Worm (Caenorhabditis elegans) whole organism, L4 larva: ENCODE data around the gene sri-72.

Source experiments
- R02D3.7 ChIP-seq: fragments of 150-350 bp; sonication (generic microtip); optimal IDR thresholded peaks from 3 replicates; lab custom pipeline; 2014; ENCODE audit warnings: missing biosample characterization, missing genetic modification characterization
- Y48G9A.11 ChIP-seq: fragments of 200-800 bp; sonication (Bioruptor generic); IDR thresholded peaks from 2 replicates; pipeline ENCODE4 v1.3.6; 2022; ENCODE audit warnings: missing genetic modification reagents, missing genetic modification characterization, missing compliant biosample characterization
- ZK546.5 ChIP-seq, 2 experiments: sonication (generic microtip); optimal IDR thresholded peaks; 2 replicates each; lab custom pipeline; 2017; ENCODE audit warnings: missing biosample characterization in 2 of 2, missing genetic modification characterization in 2 of 2
- ceh-62 ChIP-seq: sonication (generic microtip); optimal IDR thresholded peaks from 2 replicates; lab custom pipeline; 2017; ENCODE audit warnings: missing biosample characterization, missing genetic modification characterization
- ceh-82 ChIP-seq: sonication (generic microtip); optimal IDR thresholded peaks from 2 replicates; lab custom pipeline; 2017; ENCODE audit warnings: missing biosample characterization, missing genetic modification characterization
- daf-16 ChIP-seq, 3 experiments: sonication (generic microtip); optimal IDR thresholded peaks; 2 replicates each; lab custom pipeline; 2016 to 2017; ENCODE audit warnings: missing genetic modification characterization in 3 of 3, missing genetic modification reagents in 3 of 3, mild to moderate bottlenecking in 2 of 3, missing compliant biosample characterization in 2 of 3, missing biosample characterization in 1 of 3, moderate library complexity in 1 of 3
- dmd-6 ChIP-seq: fragments of 200-800 bp; sonication (Bioruptor generic); IDR thresholded peaks from 2 replicates; pipeline ENCODE4 v1.3.6; 2022; ENCODE audit warnings: missing genetic modification reagents, missing genetic modification characterization, missing compliant biosample characterization
- dmd-8 ChIP-seq: fragments of 200-800 bp; sonication (Bioruptor generic); IDR thresholded peaks from 2 replicates; pipeline ENCODE4 v1.3.6; 2022; ENCODE audit warnings: missing genetic modification characterization, missing compliant biosample characterization
- dpl-1 ChIP-seq: fragments of 150-350 bp; optimal IDR thresholded peaks from 2 replicates; lab custom pipeline; 2014; ENCODE audit warnings: missing biosample characterization, missing genetic modification reagents, missing genetic modification characterization
- duxl-1 ChIP-seq: sonication (generic microtip); optimal IDR thresholded peaks from 2 replicates; lab custom pipeline; 2016; ENCODE audit warnings: mild to moderate bottlenecking, missing genetic modification characterization, moderate library complexity, missing compliant biosample characterization; ENCODE audit not compliant: poor library complexity
- dve-1 ChIP-seq: sonication (generic microtip); optimal IDR thresholded peaks from 2 replicates; lab custom pipeline; 2017; ENCODE audit warnings: antibody characterized with exemption, mild to moderate bottlenecking, missing genetic modification characterization, missing compliant biosample characterization; ENCODE audit not compliant: insufficient read depth
- fos-1 ChIP-seq: fragments of 150-350 bp; optimal IDR thresholded peaks from 2 replicates; lab custom pipeline; 2014; ENCODE audit warnings: missing biosample characterization, missing genetic modification characterization
- hlh-11 ChIP-seq: fragments of 200-800 bp; sonication (Bioruptor generic); optimal IDR thresholded peaks from 2 replicates; lab custom pipeline; 2018; ENCODE audit warnings: mild to moderate bottlenecking, missing genetic modification characterization, missing compliant biosample characterization
- hlh-30 ChIP-seq: sonication (generic microtip); optimal IDR thresholded peaks from 2 replicates; lab custom pipeline; 2017; ENCODE audit warnings: antibody characterized with exemption, mild to moderate bottlenecking, missing genetic modification characterization, missing compliant biosample characterization; ENCODE audit not compliant: insufficient read depth
- jun-1 ChIP-seq: fragments of 150-350 bp; optimal IDR thresholded peaks from 2 replicates; lab custom pipeline; 2014; ENCODE audit warnings: missing biosample characterization, missing genetic modification reagents, missing genetic modification characterization
- lin-1 ChIP-seq: fragments of 200-800 bp; sonication (Bioruptor generic); IDR thresholded peaks from 2 replicates; pipeline ENCODE4 v1.3.6; 2022; ENCODE audit warnings: missing genetic modification reagents, missing genetic modification characterization, missing compliant biosample characterization
- lsy-2 ChIP-seq, 2 experiments: fragments of 150-350 bp in 1 of 2; sonication (generic microtip) in 1 of 2; optimal IDR thresholded peaks; 2 replicates each; lab custom pipeline; 2014 to 2017; ENCODE audit warnings: missing biosample characterization in 2 of 2, missing genetic modification characterization in 2 of 2
- mdl-1 ChIP-seq, 2 experiments: fragments of 150-350 bp in 1 of 2; sonication (generic microtip) in 1 of 2; optimal IDR thresholded peaks; 2 replicates each; lab custom pipeline; 2014 to 2017; ENCODE audit warnings: missing biosample characterization in 2 of 2, missing genetic modification characterization in 2 of 2
- mep-1 ChIP-seq: fragments of 150-350 bp; sonication (generic microtip); optimal IDR thresholded peaks from 3 replicates; lab custom pipeline; 2014; ENCODE audit warnings: missing biosample characterization, missing genetic modification characterization
- mes-2 ChIP-seq: sonication (generic microtip); optimal IDR thresholded peaks from 2 replicates; lab custom pipeline; 2016; ENCODE audit warnings: missing genotype, mild to moderate bottlenecking, missing genetic modification characterization, missing compliant biosample characterization; ENCODE audit not compliant: poor library complexity, severe bottlenecking
- mxl-3 ChIP-seq: fragments of 200-800 bp; sonication (Bioruptor generic); optimal IDR thresholded peaks from 2 replicates; lab custom pipeline; 2018; ENCODE audit warnings: mild to moderate bottlenecking, missing genetic modification characterization, missing compliant biosample characterization
- nhr-10 ChIP-seq: fragments of 150-350 bp; optimal IDR thresholded peaks from 2 replicates; lab custom pipeline; 2014; ENCODE audit warnings: missing biosample characterization, missing genetic modification characterization
- nhr-102 ChIP-seq: sonication (generic microtip); optimal IDR thresholded peaks from 2 replicates; lab custom pipeline; 2016; ENCODE audit warnings: mild to moderate bottlenecking, missing genetic modification characterization, moderate library complexity, missing compliant biosample characterization
- nhr-11 ChIP-seq: fragments of 150-350 bp; optimal IDR thresholded peaks from 2 replicates; lab custom pipeline; 2014; ENCODE audit warnings: missing biosample characterization, missing genetic modification characterization
- nhr-28 ChIP-seq: fragments of 150-350 bp; optimal IDR thresholded peaks from 2 replicates; lab custom pipeline; 2014; ENCODE audit warnings: missing biosample characterization, missing genetic modification characterization
- nhr-48 ChIP-seq: sonication (generic microtip); optimal IDR thresholded peaks from 2 replicates; lab custom pipeline; 2016; ENCODE audit warnings: mild to moderate bottlenecking, missing genetic modification characterization, missing compliant biosample characterization
- nhr-6 ChIP-seq: fragments of 150-350 bp; optimal IDR thresholded peaks from 2 replicates; lab custom pipeline; 2014; ENCODE audit warnings: missing biosample characterization, missing genetic modification characterization
- nhr-76 ChIP-seq: fragments of 150-350 bp; optimal IDR thresholded peaks from 2 replicates; lab custom pipeline; 2014; ENCODE audit warnings: missing biosample characterization, missing genetic modification characterization
- nhr-77 ChIP-seq: fragments of 150-350 bp; optimal IDR thresholded peaks from 2 replicates; lab custom pipeline; 2014; ENCODE audit warnings: missing biosample characterization, missing genetic modification characterization
- php-3 ChIP-seq: fragments of 200-800 bp; sonication (Bioruptor generic); IDR thresholded peaks from 2 replicates; pipeline ENCODE4 v1.3.6; 2022; ENCODE audit warnings: missing genetic modification reagents, missing genetic modification characterization, missing compliant biosample characterization
- saeg-2 ChIP-seq: fragments of 200-800 bp; sonication (Bioruptor generic); IDR thresholded peaks from 2 replicates; pipeline ENCODE4 v1.3.6; 2022; ENCODE audit warnings: missing genetic modification reagents, missing genetic modification characterization, missing compliant biosample characterization
- sdz-12 ChIP-seq: fragments of 200-800 bp; sonication (Bioruptor generic); optimal IDR thresholded peaks from 2 replicates; lab custom pipeline; 2018; ENCODE audit warnings: mild to moderate bottlenecking, missing genetic modification characterization, missing compliant biosample characterization
- spr-1 ChIP-seq: sonication (generic microtip); optimal IDR thresholded peaks from 2 replicates; lab custom pipeline; 2016; ENCODE audit warnings: mild to moderate bottlenecking, missing genetic modification characterization, missing compliant biosample characterization
- spr-3 ChIP-seq: fragments of 200-800 bp; sonication (Bioruptor generic); optimal IDR thresholded peaks from 2 replicates; lab custom pipeline; 2018; ENCODE audit warnings: mild to moderate bottlenecking, missing genetic modification characterization, missing compliant biosample characterization
- unc-130 ChIP-seq: sonication (generic microtip); optimal IDR thresholded peaks from 2 replicates; lab custom pipeline; 2016; ENCODE audit warnings: missing genetic modification reagents, missing genetic modification characterization, missing compliant biosample characterization
- unc-62 ChIP-seq, 3 experiments: fragments of 150-350 bp in 1 of 3; sonication (generic microtip); optimal IDR thresholded peaks in 2 of 3; peaks in 1 of 3; 1 replicate in 1 of 3; 2 replicates in 2 of 3; lab custom pipeline; 2014 to 2017; ENCODE audit warnings: missing biosample characterization in 3 of 3, missing genetic modification characterization in 3 of 3, missing genetic modification reagents in 3 of 3, missing genotype in 1 of 3
- zag-1 ChIP-seq: fragments of 150-350 bp; optimal IDR thresholded peaks from 2 replicates; lab custom pipeline; 2014; ENCODE audit warnings: missing biosample characterization, missing genetic modification characterization
- zfp-3 ChIP-seq: fragments of 200-800 bp; sonication (Bioruptor generic); conservative IDR thresholded peaks from 2 replicates; pipeline ENCODE4 v1.3.6; 2022; ENCODE audit warnings: missing genetic modification reagents, missing genetic modification characterization, missing compliant biosample characterization
- zip-2 ChIP-seq: fragments of 150-350 bp; optimal IDR thresholded peaks from 2 replicates; lab custom pipeline; 2014; ENCODE audit warnings: missing biosample characterization, missing genetic modification characterization
- ztf-7 ChIP-seq: fragments of 150-350 bp; optimal IDR thresholded peaks from 2 replicates; lab custom pipeline; 2014; ENCODE audit warnings: missing biosample characterization, missing genetic modification characterization

The sri-72 gene

DNA sequence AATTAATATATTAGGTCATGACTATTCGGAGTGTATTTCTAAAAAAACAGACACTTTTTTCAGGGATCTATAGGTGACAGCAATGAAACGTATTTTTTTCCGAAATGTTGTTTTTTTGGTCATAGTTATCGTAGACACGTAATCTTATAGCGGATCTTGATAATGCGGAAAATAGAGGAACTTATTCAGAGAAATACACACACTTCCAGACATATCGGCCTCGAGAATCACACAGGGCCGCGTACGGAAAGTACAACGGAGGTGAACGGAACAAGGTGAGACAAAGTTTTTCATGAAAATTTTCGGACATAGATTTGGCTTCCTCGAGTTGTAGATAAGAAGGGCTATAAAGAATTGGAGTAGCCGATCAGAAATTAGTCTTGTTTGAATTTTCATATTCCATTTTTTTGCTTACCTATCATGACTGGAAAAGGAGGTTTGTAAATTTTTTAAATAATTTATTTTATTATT, 28.9 kb downstream of the sri-72 start, which contains the start of gene nhr-155:
Gene nhr-155 (plus strand): TSS at position 421 of the 471 bp plus-strand sequence.
- no peak for TF ChIP-seq unc-130 (GFP tag; lab: Kevin White, UChicago)
- no peak for TF ChIP-seq mep-1 (tag; lab: Kevin White, UChicago)
- TF ChIP-seq R02D3.7 (tag; lab: Kevin White, UChicago): no peak
- TF ChIP-seq daf-16 (GFP tag; optimal IDR thresholded peaks at IDR 0.05; lab: Kevin White, UChicago): no peak
- no peak for TF ChIP-seq daf-16 (tag; optimal IDR thresholded peaks at IDR 0.05; lab: Kevin White, UChicago)
- TF ChIP-seq dpl-1 (GFP tag; lab: Kevin White, UChicago): no peak
- no peak for TF ChIP-seq lin-1 (GFP tag; lab: Robert Waterston, UW)
- TF ChIP-seq sdz-12 (GFP tag; lab: Kevin White, UChicago): no peak
- no peak for TF ChIP-seq ZK546.5 (tag; optimal IDR thresholded peaks at IDR 0.05; lab: Kevin White, UChicago)
- TF ChIP-seq saeg-2: no peak

DNA sequence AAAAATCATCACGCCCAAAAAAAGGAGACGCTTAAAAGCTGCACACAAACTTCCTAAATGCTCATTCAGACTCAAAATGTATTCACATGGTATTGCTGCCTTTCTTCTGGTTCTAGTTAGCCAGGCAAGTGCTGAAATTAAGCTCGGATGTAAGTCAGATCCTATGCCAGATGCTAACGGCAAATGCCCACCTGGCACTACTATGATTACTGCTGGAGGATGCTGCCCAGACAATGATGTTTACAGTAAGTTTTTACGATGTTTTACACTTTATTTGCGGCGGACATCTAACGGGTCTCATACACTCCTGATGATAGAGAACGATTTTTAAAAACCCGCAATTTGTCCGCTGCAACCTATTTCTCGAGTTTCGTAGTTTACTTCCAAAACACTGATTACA, 31.4 kb downstream of the sri-72 start, which contains the start of gene C14C6.5:
Gene C14C6.5 (plus strand): TSS at position 58 of the 400 bp plus-strand sequence.
- TF ChIP-seq dpl-1 (GFP tag; lab: Kevin White, UChicago) (no peak), dve-1 (tag; lab: Kevin White, UChicago) (no peak), ceh-62 (tag; lab: Kevin White, UChicago) (no peak), dmd-8 (no peak), zag-1 (no peak), zfp-3 (GFP tag; lab: Robert Waterston, UW) (no peak), unc-62 (GFP tag; optimal IDR thresholded peaks at IDR 0.05 in 1 of 2; lab: Kevin White, UChicago) (peak in 1 of 2 experiments; percentile 93), unc-62 (tag; optimal IDR thresholded peaks at IDR 0.05; lab: Kevin White, UChicago) (no peak)
- TF ChIP-seq, all 104 proteins: peak for 1

DNA sequence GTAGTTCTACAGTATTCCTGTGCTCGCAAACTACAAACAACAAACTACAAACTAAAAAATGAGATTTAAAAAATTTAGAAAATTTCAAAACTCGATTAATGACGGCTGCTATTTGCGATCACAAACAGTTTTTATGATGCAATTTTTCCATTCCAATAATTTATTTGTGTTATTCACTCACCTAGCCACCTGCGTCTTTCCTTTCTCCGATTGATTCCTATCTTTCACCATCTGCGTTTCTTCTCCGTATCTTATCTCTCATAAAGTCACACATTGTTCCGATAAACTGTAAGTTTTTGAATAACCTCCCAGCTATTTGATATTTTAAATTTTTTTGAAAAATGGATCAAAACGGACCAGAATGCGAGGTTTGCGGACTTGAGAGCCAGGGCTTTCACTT, 33.8 kb downstream of the sri-72 start, which contains the start of gene nhr-132:
Gene nhr-132 (plus strand): TSS at position 271 of the 400 bp plus-strand sequence.
- TF ChIP-seq dpl-1 (GFP tag; lab: Kevin White, UChicago) (no peak), dve-1 (tag; lab: Kevin White, UChicago) (peak; percentile 74), sdz-12 (GFP tag; lab: Kevin White, UChicago) (no peak), lin-1 (GFP tag; lab: Robert Waterston, UW) (0 out of 2 replicates have a peak, but pooled peaks have one; percentile 8), nhr-28 (tag; lab: Kevin White, UChicago) (peak; percentile 77), dmd-6 (peak; percentile 61), nhr-102 (tag; lab: Kevin White, UChicago) (peak; percentile 64), ceh-82 (tag; lab: Kevin White, UChicago) (no peak), zip-2 (tag; lab: Kevin White, UChicago) (peak; percentile 0), lsy-2 (tag; optimal IDR thresholded peaks at IDR 0.05; lab: Kevin White, UChicago) (peak in 1 of 2 experiments; percentile 55), hlh-30 (tag; lab: Kevin White, UChicago) (peak; percentile 43), mdl-1 (tag; optimal IDR thresholded peaks at IDR 0.05; lab: Kevin White, UChicago) (peak in 1 of 2 experiments; percentile 25), hlh-11 (tag; lab: Kevin White, UChicago) (peak; percentile 67), mep-1 (tag; lab: Kevin White, UChicago) (peak; percentile 23), nhr-77 (tag; lab: Kevin White, UChicago) (peak; percentile 8), php-3 (GFP tag; lab: Robert Waterston, UW) (peak; percentile 70), nhr-10 (tag; lab: Kevin White, UChicago) (no peak), ztf-7 (tag; lab: Kevin White, UChicago) (peak; percentile 43), duxl-1 (tag; lab: Kevin White, UChicago) (peak; percentile 34), mes-2 (tag; lab: Kevin White, UChicago) (peak; percentile 25), daf-16 (GFP tag; optimal IDR thresholded peaks at IDR 0.05; lab: Kevin White, UChicago) (no peak), daf-16 (tag; optimal IDR thresholded peaks at IDR 0.05; lab: Kevin White, UChicago) (peak; percentile 80)

DNA sequence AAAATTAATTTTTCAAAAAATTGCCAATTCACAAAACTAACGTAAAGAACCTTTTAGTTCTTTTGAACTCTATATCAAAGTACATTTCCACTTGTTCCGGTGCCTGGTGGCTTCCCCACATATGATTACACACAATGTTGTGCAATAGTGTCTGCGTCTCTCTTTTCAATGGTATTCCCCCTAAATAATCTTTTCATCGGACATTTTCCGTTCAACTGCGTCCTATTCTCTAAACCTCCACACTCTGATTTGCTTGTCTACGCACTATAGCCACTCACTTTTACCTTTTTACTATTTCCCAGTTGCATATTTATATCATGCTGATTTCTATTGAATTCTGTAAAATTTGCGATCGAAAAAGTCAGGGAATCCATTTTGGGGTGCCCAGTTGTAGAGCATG, 36.0 kb downstream of the sri-72 start, which contains the start of gene nhr-58:
Gene nhr-58 (plus strand): TSS at position 214 of the 400 bp plus-strand sequence.
- TF ChIP-seq nhr-11 (peak; percentile 69), fos-1 (no peak), Y48G9A.11 (GFP tag; lab: Robert Waterston, UW) (no peak), nhr-10 (tag; lab: Kevin White, UChicago) (peak; percentile 59), lsy-2 (tag; optimal IDR thresholded peaks at IDR 0.05; lab: Kevin White, UChicago) (peak in 1 of 2 experiments; percentile 35), nhr-48 (peak; percentile 94), mxl-3 (GFP tag; lab: Kevin White, UChicago) (peak; percentile 56), hlh-30 (tag; lab: Kevin White, UChicago) (peak; percentile 79), daf-16 (GFP tag; optimal IDR thresholded peaks at IDR 0.05; lab: Kevin White, UChicago) (no peak), daf-16 (tag; optimal IDR thresholded peaks at IDR 0.05; lab: Kevin White, UChicago) (peak; percentile 63), dve-1 (tag; lab: Kevin White, UChicago) (peak; percentile 94), nhr-102 (tag; lab: Kevin White, UChicago) (peak; percentile 84), nhr-76 (tag; lab: Kevin White, UChicago) (peak; percentile 32), duxl-1 (tag; lab: Kevin White, UChicago) (peak; percentile 32), nhr-6 (peak; percentile 79), lin-1 (GFP tag; lab: Robert Waterston, UW) (peak; percentile 90), spr-1 (tag; lab: Kevin White, UChicago) (no peak), ztf-7 (tag; lab: Kevin White, UChicago) (peak; percentile 77), jun-1 (peak; percentile 53), spr-3 (no peak), nhr-28 (tag; lab: Kevin White, UChicago) (peak; percentile 98)
